Worm (Caenorhabditis elegans) whole organism, early embryonic: ENCODE measurements around the gene ins-12.

ENCODE experiments used
- B0310.2 ChIP-seq: sonication (generic microtip); optimal IDR thresholded peaks from 2 replicates; lab custom pipeline; 2016; ENCODE audit warnings: mild to moderate bottlenecking, missing genetic modification characterization, missing compliant biosample characterization
- F13C5.2 ChIP-seq: sonication (generic microtip); optimal IDR thresholded peaks from 2 replicates; lab custom pipeline; 2017; ENCODE audit warnings: mild to moderate bottlenecking, missing genetic modification characterization, inconsistent platforms, missing compliant biosample characterization
- ama-1 ChIP-seq: fragments of 150-350 bp; optimal IDR thresholded peaks from 2 replicates; lab custom pipeline; 2014
- ceh-13 ChIP-seq: fragments of 200-800 bp; sonication (Bioruptor generic); optimal IDR thresholded peaks from 2 replicates; lab custom pipeline; 2018; ENCODE audit warnings: mild to moderate bottlenecking, missing genetic modification characterization, missing compliant biosample characterization
- ceh-36 ChIP-seq: sonication (generic microtip); optimal IDR thresholded peaks from 2 replicates; lab custom pipeline; 2016; ENCODE audit warnings: missing genetic modification characterization, inconsistent platforms, missing compliant biosample characterization
- ets-7 ChIP-seq: sonication (generic microtip); optimal IDR thresholded peaks from 2 replicates; lab custom pipeline; 2016; ENCODE audit warnings: missing genotype, missing genetic modification characterization, missing compliant biosample characterization
- flt-1 ChIP-seq: fragments of 200-800 bp; sonication (Bioruptor generic); IDR thresholded peaks from 2 replicates; pipeline ENCODE4 v1.3.6; 2022; ENCODE audit warnings: missing genetic modification characterization, missing compliant biosample characterization
- hmg-4 ChIP-seq: fragments of 200-800 bp; sonication (Bioruptor generic); optimal IDR thresholded peaks from 2 replicates; lab custom pipeline; 2018; ENCODE audit warnings: mild to moderate bottlenecking, missing genetic modification characterization, missing compliant biosample characterization
- pes-1 ChIP-seq: fragments of 200-800 bp; sonication (Bioruptor generic); IDR thresholded peaks from 2 replicates; pipeline ENCODE4 v1.3.6; 2022; ENCODE audit warnings: missing genetic modification reagents, missing genetic modification characterization, missing compliant biosample characterization
- sea-1 ChIP-seq: fragments of 200-800 bp; sonication (Bioruptor generic); conservative IDR thresholded peaks from 2 replicates; pipeline ENCODE4 v1.3.6; 2022; ENCODE audit warnings: missing genetic modification characterization, missing compliant biosample characterization
- tbx-11 ChIP-seq: fragments of 200-800 bp; sonication (Bioruptor generic); IDR thresholded peaks from 2 replicates; pipeline ENCODE4 v1.3.6; 2022; ENCODE audit warnings: missing genetic modification characterization, missing compliant biosample characterization
- tra-4 ChIP-seq: sonication (generic microtip); optimal IDR thresholded peaks from 2 replicates; lab custom pipeline; 2017; ENCODE audit warnings: missing genetic modification characterization, missing compliant biosample characterization

DNA sequence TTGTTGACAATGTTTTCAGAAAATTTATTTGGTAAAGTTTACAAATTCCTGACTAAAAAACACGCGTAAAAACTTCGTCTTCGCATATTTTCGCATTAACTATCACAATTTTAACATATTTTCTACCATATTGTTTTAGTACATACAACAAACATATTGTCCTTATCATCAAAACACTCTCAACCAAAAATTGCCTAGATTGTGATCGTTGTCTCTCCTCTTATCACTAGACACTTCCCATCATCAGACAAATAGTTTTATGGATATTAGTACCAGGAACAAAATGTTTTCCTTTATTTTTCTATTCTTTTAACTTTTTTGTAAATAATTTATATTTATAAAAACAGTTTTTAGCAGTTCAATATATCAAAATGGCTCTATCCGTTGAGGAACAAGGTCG, 7.0 kb downstream of the ins-12 start, which contains the start of gene C17C3.3:
- TF ChIP-seq tra-4: no peak
- TF ChIP-seq B0310.2: no peak
- TF ChIP-seq tbx-11 (GFP tag; lab: Robert Waterston, UW): no peak
- no peak for TF ChIP-seq ama-1 (lab: Kevin White, UChicago)
- TF ChIP-seq ceh-13 (GFP tag; lab: Kevin White, UChicago): no peak
- no peak for TF ChIP-seq flt-1 (GFP tag; lab: Robert Waterston, UW)
- TF ChIP-seq F13C5.2 (tag; lab: Kevin White, UChicago): no peak
- TF ChIP-seq ceh-36 (tag; lab: Kevin White, UChicago): no peak
- no peak for TF ChIP-seq sea-1 (GFP tag; lab: Robert Waterston, UW)
- no peak for TF ChIP-seq hmg-4
- no peak for TF ChIP-seq pes-1 (GFP tag; lab: Robert Waterston, UW)
- no peak for TF ChIP-seq ets-7
